Worm (Caenorhabditis elegans) whole organism, L3 larva: ENCODE data around the gene ubc-15.

ENCODE experiments used
- aly-2 ChIP-seq: fragments of 150-350 bp; optimal IDR thresholded peaks from 2 replicates; lab custom pipeline; 2014; ENCODE audit warnings: missing biosample characterization, missing genetic modification characterization
- ceh-16 ChIP-seq: sonication (generic microtip); optimal IDR thresholded peaks from 2 replicates; lab custom pipeline; 2017; ENCODE audit warnings: missing biosample characterization, missing genetic modification characterization
- elt-2 ChIP-seq: sonication (generic microtip); optimal IDR thresholded peaks from 2 replicates; lab custom pipeline; 2016; ENCODE audit warnings: missing genetic modification reagents, mild to moderate bottlenecking, missing genetic modification characterization, missing compliant biosample characterization
- elt-3 ChIP-seq, 3 experiments: fragments of 150-350 bp in 1 of 3; sonication (generic microtip) in 2 of 3; optimal IDR thresholded peaks; 2 replicates in 2 of 3; 4 replicates in 1 of 3; lab custom pipeline; 2014 to 2017; ENCODE audit warnings: missing biosample characterization in 3 of 3, missing genetic modification characterization in 3 of 3
- lin-39 ChIP-seq: fragments of 150-350 bp; optimal IDR thresholded peaks from 2 replicates; lab custom pipeline; 2018; ENCODE audit warnings: missing biosample characterization, missing genetic modification reagents, missing genetic modification characterization
- nfya-1 ChIP-seq: sonication (generic microtip); optimal IDR thresholded peaks from 2 replicates; lab custom pipeline; 2017; ENCODE audit warnings: missing genetic modification characterization, mild to moderate bottlenecking, missing compliant biosample characterization, antibody characterized with exemption, moderate library complexity; ENCODE audit not compliant: insufficient read depth
- nhr-11 ChIP-seq: fragments of 150-350 bp; optimal IDR thresholded peaks from 2 replicates; lab custom pipeline; 2014; ENCODE audit warnings: missing biosample characterization, missing genetic modification characterization
- nhr-43 ChIP-seq: sonication (generic microtip); optimal IDR thresholded peaks from 2 replicates; lab custom pipeline; 2016; ENCODE audit warnings: mild to moderate bottlenecking, missing genetic modification characterization, missing compliant biosample characterization; ENCODE audit not compliant: poor library complexity, severe bottlenecking
- nhr-76 ChIP-seq: fragments of 150-350 bp; sonication (generic microtip); optimal IDR thresholded peaks from 5 replicates; lab custom pipeline; 2014; ENCODE audit warnings: missing biosample characterization, missing genetic modification characterization
- unc-62 ChIP-seq: fragments of 150-350 bp; sonication (generic microtip); optimal IDR thresholded peaks from 4 replicates; lab custom pipeline; 2014; ENCODE audit warnings: missing biosample characterization, missing genetic modification reagents, missing genetic modification characterization

ce11 chrII:2859315-2859714 is 54.1 kb downstream of the ubc-15 start:
- TF ChIP-seq ceh-16 (tag; lab: Kevin White, UChicago) (no peak), nhr-76 (tag; lab: Kevin White, UChicago) (no peak), unc-62 (GFP tag; lab: Kevin White, UChicago) (no peak), nfya-1 (tag; lab: Kevin White, UChicago) (no peak), lin-39 (tag; lab: Kevin White, UChicago) (no peak), nhr-11 (no peak), elt-2 (tag; lab: Kevin White, UChicago) (no peak), aly-2 (tag; lab: Kevin White, UChicago) (no peak), elt-3 (tag; optimal IDR thresholded peaks at IDR 0.05; lab: Kevin White, UChicago) (no peak), nhr-43 (tag; lab: Kevin White, UChicago) (no peak)
